Comparison of ENCODE assay signal across 5 fruit fly cellular contexts in genomic region chr2L:19869937-19870336, dm6.
TF ChIP-seq lines count a peak whose summit lies in the region.

No protein-coding gene starts in this region.

- no peak for TF ChIP-seq CTCF in whole organism, embryonic (GFP tag; optimal IDR thresholded peaks at IDR 0.05; lab: Kevin White, UChicago)

TF ChIP-seq in whole organism, 6 proteins besides CTCF, POLR2A, EP300 and RAD21:
- no peak for TF ChIP-seq EcR (GFP tag; optimal IDR thresholded peaks at IDR 0.05; lab: Kevin White, UChicago)
- no peak for TF ChIP-seq usp (GFP tag; optimal IDR thresholded peaks at IDR 0.05; lab: Kevin White, UChicago)
- no peak for TF ChIP-seq Dll (optimal IDR thresholded peaks at IDR 0.05; lab: Kevin White, UChicago)
- no peak for TF ChIP-seq CG8478 (optimal IDR thresholded peaks at IDR 0.05; lab: Kevin White, UChicago)
- peak; percentile 73 for TF ChIP-seq pan (optimal IDR thresholded peaks at IDR 0.05; lab: Kevin White, UChicago)
- TF ChIP-seq psq (optimal IDR thresholded peaks at IDR 0.05; lab: Kevin White, UChicago) = no peak

TF ChIP-seq in whole organism, embryonic, 481 proteins besides CTCF, POLR2A, EP300 and RAD21 (continues in another document):
- TF ChIP-seq CG14050 (GFP tag; IDR thresholded peaks at IDR 0.05; lab: Robert Waterston, UW) (peak; percentile 65; the same call in 2 of the 3 replicates), mam (GFP tag; optimal IDR thresholded peaks at IDR 0.05; lab: Kevin White, UChicago) (peak; percentile 71), CG4820 (GFP tag; optimal IDR thresholded peaks at IDR 0.05; lab: Kevin White, UChicago) (peak; percentile 63), Atf6 (GFP tag; IDR thresholded peaks at IDR 0.05; lab: Robert Waterston, UW) (peak; percentile 76), her (GFP tag; optimal IDR thresholded peaks at IDR 0.05; lab: Kevin White, UChicago) (peak; percentile 34), grn (GFP tag; optimal IDR thresholded peaks at IDR 0.05; lab: Kevin White, UChicago) (no peak), CG10321 (GFP tag; IDR thresholded peaks at IDR 0.05; lab: Robert Waterston, UW) (no peak), CG6272 (GFP tag; IDR thresholded peaks at IDR 0.05; lab: Robert Waterston, UW) (peak; percentile 70), btn (GFP tag; optimal IDR thresholded peaks at IDR 0.05; lab: Kevin White, UChicago) (peak; percentile 6), ewg (GFP tag; optimal IDR thresholded peaks at IDR 0.05; lab: Kevin White, UChicago) (peak; percentile 22), Dek (tag; optimal IDR thresholded peaks at IDR 0.05; lab: Kevin White, UChicago) (no peak), CG12155 (GFP tag; optimal IDR thresholded peaks at IDR 0.05; lab: Kevin White, UChicago) (peak; percentile 46), Hr39 (optimal IDR thresholded peaks at IDR 0.05; lab: Kevin White, UChicago) (no peak), eve (GFP tag; optimal IDR thresholded peaks at IDR 0.05; lab: Kevin White, UChicago) (peak in 1 of 2 experiments; percentile 41), cwo (GFP tag; optimal IDR thresholded peaks at IDR 0.05; lab: Kevin White, UChicago) (peak; percentile 56), HLH4C (GFP tag; IDR thresholded peaks at IDR 0.05; lab: Robert Waterston, UW; ENCODE audit: partially characterized antibody) (no peak), sens-2 (GFP tag; IDR thresholded peaks at IDR 0.05; lab: Robert Waterston, UW) (peak; percentile 75), oc (tag; optimal IDR thresholded peaks at IDR 0.05; lab: Kevin White, UChicago) (peak; percentile 4), CG4617 (GFP tag; optimal IDR thresholded peaks at IDR 0.05; lab: Kevin White, UChicago; ENCODE audit: borderline replicate concordance) (no peak), Drgx (GFP tag; IDR thresholded peaks at IDR 0.05; lab: Robert Waterston, UW) (peak; percentile 80), wek (GFP tag; optimal IDR thresholded peaks at IDR 0.05; lab: Kevin White, UChicago) (no peak)

TF ChIP-seq in whole organism, prepupa, 60 proteins besides CTCF, POLR2A, EP300 and RAD21 (continues in another document):
- TF ChIP-seq CG8632 (GFP tag; optimal IDR thresholded peaks at IDR 0.05; lab: Kevin White, UChicago) = peak; percentile 69
- TF ChIP-seq Sox14 (GFP tag; optimal IDR thresholded peaks at IDR 0.05; lab: Kevin White, UChicago) = peak; percentile 78
- TF ChIP-seq CG6854 (GFP tag; optimal IDR thresholded peaks at IDR 0.05; lab: Kevin White, UChicago) = peak; percentile 37
- peak; percentile 76 for TF ChIP-seq CG11762 (GFP tag; optimal IDR thresholded peaks at IDR 0.05; lab: Kevin White, UChicago; ENCODE audit: insufficient read depth)
- TF ChIP-seq Eip75B (GFP tag; optimal IDR thresholded peaks at IDR 0.05; lab: Kevin White, UChicago) = peak; percentile 87
- peak; percentile 70 for TF ChIP-seq CG34406 (GFP tag; optimal IDR thresholded peaks at IDR 0.05; lab: Kevin White, UChicago)
- peak; percentile 69 for TF ChIP-seq Hr4 (GFP tag; optimal IDR thresholded peaks at IDR 0.05; lab: Kevin White, UChicago)
- TF ChIP-seq fd59A (GFP tag; optimal IDR thresholded peaks at IDR 0.05; lab: Kevin White, UChicago) = peak; percentile 58
- TF ChIP-seq pdm3 (GFP tag; optimal IDR thresholded peaks at IDR 0.05; lab: Kevin White, UChicago) = peak; percentile 81
- peak; percentile 62 for TF ChIP-seq CG32006 (GFP tag; optimal IDR thresholded peaks at IDR 0.05; lab: Kevin White, UChicago)
- TF ChIP-seq Lpt (GFP tag; optimal IDR thresholded peaks at IDR 0.05; lab: Kevin White, UChicago) = peak; percentile 10
- TF ChIP-seq Sox15 (GFP tag; optimal IDR thresholded peaks at IDR 0.05; lab: Kevin White, UChicago) = peak; percentile 58
- TF ChIP-seq salr (GFP tag; optimal IDR thresholded peaks at IDR 0.05; lab: Kevin White, UChicago) = peak; percentile 34 to 43
- peak; percentile 67 for TF ChIP-seq net (GFP tag; optimal IDR thresholded peaks at IDR 0.05; lab: Kevin White, UChicago)
- peak; percentile 78 for TF ChIP-seq spab (GFP tag; optimal IDR thresholded peaks at IDR 0.05; lab: Kevin White, UChicago)
- TF ChIP-seq CG10669 (GFP tag; optimal IDR thresholded peaks at IDR 0.05; lab: Kevin White, UChicago) = peak; percentile 86
- peak; percentile 83 for TF ChIP-seq acj6 (GFP tag; optimal IDR thresholded peaks at IDR 0.05; lab: Kevin White, UChicago)
- TF ChIP-seq Met (GFP tag; optimal IDR thresholded peaks at IDR 0.05; lab: Kevin White, UChicago) = peak; percentile 82
- peak; percentile 41; the same call in 1 of the 2 replicates for TF ChIP-seq CG11294 (GFP tag; IDR thresholded peaks at IDR 0.05; lab: Robert Waterston, UW)
- TF ChIP-seq Eip93F (GFP tag; optimal IDR thresholded peaks at IDR 0.05; lab: Kevin White, UChicago) = peak; percentile 45
- TF ChIP-seq CG3032 (tag; optimal IDR thresholded peaks at IDR 0.05; lab: Kevin White, UChicago) = peak; percentile 83

TF ChIP-seq in whole organism, pupa, 21 proteins besides CTCF, POLR2A, EP300 and RAD21:
- TF ChIP-seq CG12605 (GFP tag; IDR thresholded peaks at IDR 0.05; lab: Robert Waterston, UW) (peak; percentile 49), CG13204 (GFP tag; optimal IDR thresholded peaks at IDR 0.05; lab: Kevin White, UChicago) (no peak), rn (GFP tag; IDR thresholded peaks at IDR 0.05; lab: Robert Waterston, UW) (peak; percentile 70), fd96Ca (GFP tag; IDR thresholded peaks at IDR 0.05; lab: Robert Waterston, UW) (peak; percentile 85), CG8159 (tag; optimal IDR thresholded peaks at IDR 0.05; lab: Kevin White, UChicago) (peak; percentile 82), Pif1B (GFP tag; optimal IDR thresholded peaks at IDR 0.05; lab: Kevin White, UChicago) (peak; percentile 69), gl (tag; optimal IDR thresholded peaks at IDR 0.05; lab: Kevin White, UChicago) (peak; percentile 65), CG4496 (GFP tag; IDR thresholded peaks at IDR 0.05; lab: Robert Waterston, UW) (peak; percentile 93), Ets98B (GFP tag; IDR thresholded peaks at IDR 0.05; lab: Robert Waterston, UW) (peak; percentile 81), D1 (tag; optimal IDR thresholded peaks at IDR 0.05; lab: Kevin White, UChicago) (peak; percentile 30), EcR (GFP tag; optimal IDR thresholded peaks at IDR 0.05; lab: Kevin White, UChicago) (no peak), CG9948 (tag; optimal IDR thresholded peaks at IDR 0.05; lab: Kevin White, UChicago) (peak; percentile 79), CG8301 (tag; optimal IDR thresholded peaks at IDR 0.05; lab: Kevin White, UChicago) (peak; percentile 61), Pif1A (GFP tag; optimal IDR thresholded peaks at IDR 0.05; lab: Kevin White, UChicago) (peak; percentile 87), Snoo (tag; optimal IDR thresholded peaks at IDR 0.05; lab: Kevin White, UChicago) (peak; percentile 77), CG32121 (GFP tag; IDR thresholded peaks at IDR 0.05; lab: Robert Waterston, UW) (peak; percentile 69), CG15710 (tag; optimal IDR thresholded peaks at IDR 0.05; lab: Kevin White, UChicago) (peak; percentile 74), CG17806 (tag; optimal IDR thresholded peaks at IDR 0.05; lab: Kevin White, UChicago) (peak; percentile 84), CG34367 (tag; optimal IDR thresholded peaks at IDR 0.05; lab: Kevin White, UChicago) (peak; percentile 64), CG10348 (GFP tag; IDR thresholded peaks at IDR 0.05; lab: Robert Waterston, UW) (peak; percentile 53), CG14655 (GFP tag; optimal IDR thresholded peaks at IDR 0.05; lab: Kevin White, UChicago) (peak; percentile 71)

TF ChIP-seq in whole organism, wandering third instar larva, 38 proteins besides CTCF, POLR2A, EP300 and RAD21 (continues in another document):
- no peak for TF ChIP-seq Dif (GFP tag; optimal IDR thresholded peaks at IDR 0.05; lab: Kevin White, UChicago; ENCODE audit: partially characterized antibody)
- peak; percentile 3 for TF ChIP-seq GATAd (GFP tag; optimal IDR thresholded peaks at IDR 0.05; lab: Kevin White, UChicago)
- TF ChIP-seq Vsx2 (GFP tag; optimal IDR thresholded peaks at IDR 0.05; lab: Kevin White, UChicago; ENCODE audit: partially characterized antibody) = no peak
- no peak for TF ChIP-seq jim (GFP tag; optimal IDR thresholded peaks at IDR 0.05; lab: Kevin White, UChicago)
- peak; percentile 72 for TF ChIP-seq Hnf4 (GFP tag; optimal IDR thresholded peaks at IDR 0.05; lab: Kevin White, UChicago)
- TF ChIP-seq Sp1 (GFP tag; optimal IDR thresholded peaks at IDR 0.05; lab: Kevin White, UChicago) = peak; percentile 73
- TF ChIP-seq Mio (GFP tag; optimal IDR thresholded peaks at IDR 0.05; lab: Kevin White, UChicago) = no peak
- TF ChIP-seq Dfd (GFP tag; optimal IDR thresholded peaks at IDR 0.05; lab: Kevin White, UChicago) = no peak
- no peak for TF ChIP-seq dl (GFP tag; optimal IDR thresholded peaks at IDR 0.05; lab: Kevin White, UChicago; ENCODE audit: insufficient read depth in 1 of 2, partially characterized antibody in 2 of 2)
- TF ChIP-seq N (GFP tag; optimal IDR thresholded peaks at IDR 0.05; lab: Kevin White, UChicago) = no peak
- TF ChIP-seq CG32264 (GFP tag; optimal IDR thresholded peaks at IDR 0.05; lab: Kevin White, UChicago) = peak; percentile 76
- TF ChIP-seq dmrt93B (GFP tag; optimal IDR thresholded peaks at IDR 0.05; lab: Kevin White, UChicago) = peak; percentile 77
- no peak for TF ChIP-seq CrebA (GFP tag; optimal IDR thresholded peaks at IDR 0.05; lab: Kevin White, UChicago; ENCODE audit: borderline replicate concordance)
- TF ChIP-seq OdsH (GFP tag; optimal IDR thresholded peaks at IDR 0.05; lab: Kevin White, UChicago) = peak; percentile 81
- peak; percentile 82 for TF ChIP-seq HLH106 (tag; optimal IDR thresholded peaks at IDR 0.05; lab: Kevin White, UChicago)
- TF ChIP-seq pan (optimal IDR thresholded peaks at IDR 0.05; lab: Kevin White, UChicago) = peak; percentile 57
- no peak for TF ChIP-seq lola (GFP tag; optimal IDR thresholded peaks at IDR 0.05; lab: Kevin White, UChicago)
- peak; percentile 82 for TF ChIP-seq ey (GFP tag; optimal IDR thresholded peaks at IDR 0.05; lab: Kevin White, UChicago)
- TF ChIP-seq Rel (GFP tag; optimal IDR thresholded peaks at IDR 0.05; lab: Kevin White, UChicago) = no peak
- TF ChIP-seq Rel (tag; optimal IDR thresholded peaks at IDR 0.05; lab: Kevin White, UChicago) = no peak
- TF ChIP-seq woc (GFP tag; optimal IDR thresholded peaks at IDR 0.05; lab: Kevin White, UChicago) = peak; percentile 79
- peak; percentile 78 for TF ChIP-seq psq (GFP tag; optimal IDR thresholded peaks at IDR 0.05; lab: Kevin White, UChicago)
- TF ChIP-seq rgr (GFP tag; optimal IDR thresholded peaks at IDR 0.05; lab: Kevin White, UChicago) = peak; percentile 81
- TF ChIP-seq Myc (optimal IDR thresholded peaks at IDR 0.05; lab: Kevin White, UChicago) = no peak
- no peak for TF ChIP-seq usp (GFP tag; optimal IDR thresholded peaks at IDR 0.05; lab: Kevin White, UChicago)
- TF ChIP-seq brk (GFP tag; optimal IDR thresholded peaks at IDR 0.05; lab: Kevin White, UChicago) = no peak
- TF ChIP-seq CG9705 (GFP tag; optimal IDR thresholded peaks at IDR 0.05; lab: Kevin White, UChicago) = no peak
- peak; percentile 88 for TF ChIP-seq fru (GFP tag; optimal IDR thresholded peaks at IDR 0.05; lab: Kevin White, UChicago)
- TF ChIP-seq tai (GFP tag; optimal IDR thresholded peaks at IDR 0.05; lab: Kevin White, UChicago) = peak; percentile 4
- TF ChIP-seq Hr83 (GFP tag; optimal IDR thresholded peaks at IDR 0.05; lab: Kevin White, UChicago; ENCODE audit: poor library complexity, severe bottlenecking) = no peak
